Worm (Caenorhabditis elegans) whole organism, L4 larva: ENCODE measurements around the gene nlp-47.
"Not testable (repeated sequence)": the region's sequence is repeated elsewhere in the genome, so short reads cannot be mapped to it uniquely, and the experiment has no call there.

ENCODE experiments used
- F44E2.7 ChIP-seq: fragments of 200-800 bp; sonication (Bioruptor generic); IDR thresholded peaks from 2 replicates; pipeline ENCODE4 v2.1.2; 2022; ENCODE audit warnings: missing genetic modification characterization, missing compliant biosample characterization
- T26A8.4 ChIP-seq: fragments of 200-800 bp; sonication (Bioruptor generic); IDR thresholded peaks from 2 replicates; pipeline ENCODE4 v1.3.6; 2022; ENCODE audit warnings: missing genetic modification characterization, missing compliant biosample characterization
- Y75B8A.6 ChIP-seq: fragments of 200-800 bp; sonication (Bioruptor generic); IDR thresholded peaks from 2 replicates; pipeline ENCODE4 v1.3.6; 2022; ENCODE audit warnings: missing genetic modification reagents, missing genetic modification characterization, missing compliant biosample characterization
- ZK546.5 ChIP-seq, 2 experiments: sonication (generic microtip); optimal IDR thresholded peaks; 2 replicates each; lab custom pipeline; 2017; ENCODE audit warnings: missing biosample characterization in 2 of 2, missing genetic modification characterization in 2 of 2
- aha-1 ChIP-seq: fragments of 150-350 bp; peaks from one replicate; lab custom pipeline; 2014; ENCODE audit warnings: missing biosample characterization, missing genetic modification characterization
- aly-2 ChIP-seq: sonication (generic microtip); optimal IDR thresholded peaks from 2 replicates; lab custom pipeline; 2018; ENCODE audit warnings: missing biosample characterization, missing genetic modification characterization
- ama-1 ChIP-seq: fragments of 150-350 bp; optimal IDR thresholded peaks from 2 replicates; lab custom pipeline; 2014; ENCODE audit warnings: inconsistent platforms, mixed read lengths
- arid-1 ChIP-seq: fragments of 200-800 bp; sonication (Bioruptor generic); conservative IDR thresholded peaks from 2 replicates; pipeline ENCODE4 v1.3.6; 2022; ENCODE audit warnings: missing genetic modification reagents, missing genetic modification characterization, missing compliant biosample characterization
- ceh-44 ChIP-seq: fragments of 200-800 bp; sonication (Bioruptor generic); IDR thresholded peaks from 2 replicates; pipeline ENCODE4 v1.3.6; 2022; ENCODE audit warnings: missing genetic modification reagents, missing genetic modification characterization, missing compliant biosample characterization
- ces-1 ChIP-seq: fragments of 150-350 bp; sonication (generic microtip); optimal IDR thresholded peaks from 4 replicates; lab custom pipeline; 2014; ENCODE audit warnings: missing biosample characterization, missing genetic modification reagents, missing genetic modification characterization
- cey-2 ChIP-seq: sonication (generic microtip); optimal IDR thresholded peaks from 3 replicates; lab custom pipeline; 2017; ENCODE audit warnings: missing genetic modification characterization, mild to moderate bottlenecking, missing compliant biosample characterization, antibody characterized with exemption, borderline replicate concordance; ENCODE audit not compliant: insufficient read depth
- daf-12 ChIP-seq: fragments of 150-350 bp; optimal IDR thresholded peaks from 2 replicates; lab custom pipeline; 2014; ENCODE audit warnings: missing biosample characterization, missing genetic modification reagents, missing genetic modification characterization
- duxl-1 ChIP-seq: sonication (generic microtip); optimal IDR thresholded peaks from 2 replicates; lab custom pipeline; 2016; ENCODE audit warnings: mild to moderate bottlenecking, missing genetic modification characterization, moderate library complexity, missing compliant biosample characterization; ENCODE audit not compliant: poor library complexity
- dve-1 ChIP-seq: sonication (generic microtip); optimal IDR thresholded peaks from 2 replicates; lab custom pipeline; 2017; ENCODE audit warnings: antibody characterized with exemption, mild to moderate bottlenecking, missing genetic modification characterization, missing compliant biosample characterization; ENCODE audit not compliant: insufficient read depth
- egl-27 ChIP-seq: sonication (generic microtip); optimal IDR thresholded peaks from 3 replicates; lab custom pipeline; 2017; ENCODE audit warnings: missing biosample characterization, missing genetic modification reagents, missing genetic modification characterization
- gei-8 ChIP-seq: fragments of 200-800 bp; sonication (Bioruptor generic); optimal IDR thresholded peaks from 2 replicates; lab custom pipeline; 2018; ENCODE audit warnings: mild to moderate bottlenecking, missing genetic modification characterization, missing compliant biosample characterization
- lin-1 ChIP-seq: fragments of 200-800 bp; sonication (Bioruptor generic); IDR thresholded peaks from 2 replicates; pipeline ENCODE4 v1.3.6; 2022; ENCODE audit warnings: missing genetic modification reagents, missing genetic modification characterization, missing compliant biosample characterization
- lin-39 ChIP-seq: fragments of 150-350 bp; optimal IDR thresholded peaks from 2 replicates; lab custom pipeline; 2014; ENCODE audit warnings: missing biosample characterization, missing genetic modification reagents, missing genetic modification characterization
- madf-5 ChIP-seq, 2 experiments: fragments of 200-800 bp; sonication (Bioruptor generic); IDR thresholded peaks; 2 replicates each; pipeline ENCODE4 v1.3.6; 2022; ENCODE audit warnings: missing compliant biosample characterization in 2 of 2, missing genetic modification characterization in 2 of 2
- mdl-1 ChIP-seq, 2 experiments: fragments of 150-350 bp in 1 of 2; sonication (generic microtip) in 1 of 2; optimal IDR thresholded peaks; 2 replicates each; lab custom pipeline; 2014 to 2017; ENCODE audit warnings: missing biosample characterization in 2 of 2, missing genetic modification characterization in 2 of 2
- mep-1 ChIP-seq: fragments of 150-350 bp; sonication (generic microtip); optimal IDR thresholded peaks from 3 replicates; lab custom pipeline; 2014; ENCODE audit warnings: missing biosample characterization, missing genetic modification characterization
- nhr-28 ChIP-seq: fragments of 150-350 bp; optimal IDR thresholded peaks from 2 replicates; lab custom pipeline; 2014; ENCODE audit warnings: missing biosample characterization, missing genetic modification characterization
- nhr-77 ChIP-seq: fragments of 150-350 bp; optimal IDR thresholded peaks from 2 replicates; lab custom pipeline; 2014; ENCODE audit warnings: missing biosample characterization, missing genetic modification characterization
- php-3 ChIP-seq: fragments of 200-800 bp; sonication (Bioruptor generic); IDR thresholded peaks from 2 replicates; pipeline ENCODE4 v1.3.6; 2022; ENCODE audit warnings: missing genetic modification reagents, missing genetic modification characterization, missing compliant biosample characterization
- pqm-1 ChIP-seq: sonication (generic microtip); optimal IDR thresholded peaks from 2 replicates; lab custom pipeline; 2017; ENCODE audit warnings: missing biosample characterization, missing genetic modification characterization
- tag-97 ChIP-seq: fragments of 200-800 bp; sonication (Bioruptor generic); IDR thresholded peaks from 2 replicates; pipeline ENCODE4 v1.3.6; 2022; ENCODE audit warnings: missing genetic modification characterization, missing compliant biosample characterization
- tra-1 ChIP-seq: fragments of 200-800 bp; sonication (Bioruptor generic); IDR thresholded peaks from 2 replicates; pipeline ENCODE4 v1.3.6; 2022; ENCODE audit warnings: missing genetic modification reagents, missing genetic modification characterization, missing compliant biosample characterization
- unc-62 ChIP-seq, 3 experiments: fragments of 150-350 bp in 1 of 3; sonication (generic microtip); optimal IDR thresholded peaks in 2 of 3; peaks in 1 of 3; 1 replicate in 1 of 3; 2 replicates in 2 of 3; lab custom pipeline; 2014 to 2017; ENCODE audit warnings: missing biosample characterization in 3 of 3, missing genetic modification characterization in 3 of 3, missing genetic modification reagents in 3 of 3, missing genotype in 1 of 3

nlp-47 gene

ce11 chrIV:5291207-5291606 is 560 bp downstream of the nlp-47 start:
- no peak for TF ChIP-seq nhr-28 (tag; lab: Kevin White, UChicago)
- TF ChIP-seq unc-62 (GFP tag; optimal IDR thresholded peaks at IDR 0.05 in 1 of 2; lab: Kevin White, UChicago), result peak in 1 of 2 experiments; percentile 90
- no peak for TF ChIP-seq unc-62 (tag; optimal IDR thresholded peaks at IDR 0.05; lab: Kevin White, UChicago)
- peak; percentile 56 for TF ChIP-seq aha-1 (tag; lab: Kevin White, UChicago)
- TF ChIP-seq, all 104 proteins: peak for 2

- no peak for TF ChIP-seq ces-1 (GFP tag; lab: Kevin White, UChicago)
These were observed 3.8 kb downstream of the nlp-47 start for ce11 chrIV:5294467-5294866.

ce11 chrIV:5295240-5295639 is 4.6 kb downstream of the nlp-47 start, which contains the start of gene msp-51:
Gene msp-51, minus strand, starts transcription at chrIV:5295340.
- TF ChIP-seq ama-1 (lab: Kevin White, UChicago); ceh-44 (GFP tag; lab: Robert Waterston, UW); lin-1 (GFP tag; lab: Robert Waterston, UW): not testable (repeated sequence)
- TF ChIP-seq, all 104 proteins: peak for 0; not testable (repeated sequence) for 104

ce11 chrIV:5297436-5298012 is 6.9 kb downstream of the nlp-47 start, which contains the start of the genes ZK354.6 and msp-113:
Gene ZK354.6, minus strand, starts transcription at chrIV:5297536.
Gene msp-113, plus strand, starts transcription at chrIV:5297962.
- TF ChIP-seq daf-12 (no peak), unc-62 (GFP tag; optimal IDR thresholded peaks at IDR 0.05 in 1 of 2; lab: Kevin White, UChicago) (peak in 1 of 2 experiments; percentile 27), unc-62 (tag; optimal IDR thresholded peaks at IDR 0.05; lab: Kevin White, UChicago) (no peak)

ce11 chrIV:5303030-5303429 is 12.4 kb downstream of the nlp-47 start, which contains the start of gene ZK354.7:
Gene ZK354.7, minus strand, starts transcription at chrIV:5303130.
- no peak for TF ChIP-seq nhr-77
- TF ChIP-seq aha-1 (tag; lab: Kevin White, UChicago), result peak; percentile 13

- TF ChIP-seq duxl-1 (tag; lab: Kevin White, UChicago) (no peak), tra-1 (GFP tag; lab: Robert Waterston, UW) (no peak), lin-39 (tag; lab: Kevin White, UChicago) (no peak), gei-8 (GFP tag; lab: Kevin White, UChicago) (no peak), F44E2.7 (no peak), aly-2 (no peak), mdl-1 (tag; optimal IDR thresholded peaks at IDR 0.05; lab: Kevin White, UChicago) (no peak), cey-2 (tag; lab: Kevin White, UChicago) (no peak), ZK546.5 (tag; optimal IDR thresholded peaks at IDR 0.05; lab: Kevin White, UChicago) (no peak), pqm-1 (no peak), php-3 (GFP tag; lab: Robert Waterston, UW) (no peak), dve-1 (tag; lab: Kevin White, UChicago) (no peak), tag-97 (GFP tag; lab: Robert Waterston, UW) (no peak), madf-5 (GFP tag; IDR thresholded peaks at IDR 0.05; lab: Robert Waterston, UW) (no peak), T26A8.4 (GFP tag; lab: Robert Waterston, UW) (no peak), Y75B8A.6 (no peak), egl-27 (tag; lab: Kevin White, UChicago) (no peak)
These were observed 15.4 kb downstream of the nlp-47 start, which contains the start of gene ZK354.8 for ce11 chrIV:5306040-5306439. Gene ZK354.8, minus strand, starts transcription at chrIV:5306140.

ce11 chrIV:5308046-5308643 is 17.5 kb downstream of the nlp-47 start, which contains the start of the genes ZK354.9 and msp-58:
Gene ZK354.9, minus strand, starts transcription at chrIV:5308146.
Gene msp-58, plus strand, starts transcription at chrIV:5308593.
- not testable (repeated sequence) for TF ChIP-seq arid-1 (GFP tag; lab: Robert Waterston, UW); mep-1; php-3 (GFP tag; lab: Robert Waterston, UW)
